Fruit fly (Drosophila melanogaster): Measurements from ENCODE around the gene CG32266.
A peak's percentile ranks its signal among the peaks of the same experiment; 100 is the strongest.

CG32266 gene

DNA sequence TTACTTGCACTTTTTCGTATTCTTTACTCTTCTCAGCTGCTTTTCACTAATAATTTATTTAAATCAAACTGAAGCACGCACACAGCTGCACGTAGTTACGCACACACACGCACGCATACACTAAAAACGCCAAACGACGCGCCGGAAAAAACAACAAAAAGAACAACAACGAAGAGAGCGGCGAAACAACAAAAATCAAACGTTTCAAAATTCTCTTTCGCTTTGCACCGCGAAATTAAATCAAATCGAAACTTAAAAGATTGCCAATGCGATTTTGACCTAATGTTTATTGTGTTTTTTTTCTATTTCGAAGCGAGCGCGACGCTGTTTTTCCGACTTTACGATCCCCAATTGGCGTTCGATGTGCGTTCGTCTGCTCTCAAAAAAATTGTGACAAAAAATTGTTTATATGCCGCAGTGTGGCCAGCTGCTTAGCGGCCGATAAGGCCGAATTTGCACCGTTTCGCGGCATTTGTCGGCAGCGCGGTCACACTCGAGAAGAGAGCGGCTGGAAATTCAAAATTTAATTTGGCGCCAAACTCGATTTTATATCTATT lies 2.9 kb upstream of the CG32266 start (continued):
- TF ChIP-seq ranshi (GFP tag; IDR thresholded peaks at IDR 0.05) (0 out of 2 replicates have a peak, but pooled peaks have one; percentile 22), CG9727 (GFP tag; optimal IDR thresholded peaks at IDR 0.05) (peak; percentile 36), Hand (GFP tag; optimal IDR thresholded peaks at IDR 0.05) (no peak), gro (GFP tag; optimal IDR thresholded peaks at IDR 0.05) (peak; percentile 11), Lim3 (GFP tag; IDR thresholded peaks at IDR 0.05) (no peak), CG4707 (GFP tag; optimal IDR thresholded peaks at IDR 0.05) (peak; percentile 43), eve (GFP tag; optimal IDR thresholded peaks at IDR 0.05) (no peak), CG17568 (GFP tag; optimal IDR thresholded peaks at IDR 0.05) (peak; percentile 65), pita (GFP tag; optimal IDR thresholded peaks at IDR 0.05) (no peak), CG1647 (GFP tag; optimal IDR thresholded peaks at IDR 0.05) (no peak), zfh1 (GFP tag; IDR thresholded peaks at IDR 0.05) (peak; percentile 4; the same call in 1 of the 3 replicates), run (tag; optimal IDR thresholded peaks at IDR 0.05) (peak; percentile 36), HHEX (GFP tag; optimal IDR thresholded peaks at IDR 0.05) (no peak), CG11723 (GFP tag; optimal IDR thresholded peaks at IDR 0.05) (peak; percentile 48), cad (GFP tag; optimal IDR thresholded peaks at IDR 0.05) (peak; percentile 12), CG18476 (GFP tag; optimal IDR thresholded peaks at IDR 0.05) (no peak), Dfd (GFP tag; optimal IDR thresholded peaks at IDR 0.05) (no peak), CG11695 (GFP tag; IDR thresholded peaks at IDR 0.05) (peak; percentile 45; the same call in 1 of the 3 replicates), hth (optimal IDR thresholded peaks at IDR 0.05) (no peak), chif (GFP tag; optimal IDR thresholded peaks at IDR 0.05) (no peak), dimm (GFP tag; IDR thresholded peaks at IDR 0.05) (no peak), CG15696 (tag; optimal IDR thresholded peaks at IDR 0.05) (no peak), CG4360 (GFP tag; IDR thresholded peaks at IDR 0.05) (peak; percentile 81), wek (GFP tag; optimal IDR thresholded peaks at IDR 0.05) (no peak), dmrt99B (tag; optimal IDR thresholded peaks at IDR 0.05) (no peak), Usf (GFP tag; optimal IDR thresholded peaks at IDR 0.05) (no peak), cato (GFP tag; optimal IDR thresholded peaks at IDR 0.05; ENCODE audit: borderline replicate concordance) (no peak), CG8290 (GFP tag; optimal IDR thresholded peaks at IDR 0.05) (no peak), CG8290 (tag; optimal IDR thresholded peaks at IDR 0.05) (peak in 1 of 2 experiments; percentile 79), MBD-R2 (GFP tag; IDR thresholded peaks at IDR 0.05) (no peak; the same call in 1 of the 2 replicates), ro (GFP tag; IDR thresholded peaks at IDR 0.05) (no peak), inv (GFP tag; IDR thresholded peaks at IDR 0.05; ENCODE audit: partially characterized antibody) (no peak; the same call in 1 of the 2 replicates), ems (GFP tag; optimal IDR thresholded peaks at IDR 0.05) (no peak), Vsx1 (GFP tag; optimal IDR thresholded peaks at IDR 0.05) (no peak), E2f2 (GFP tag; IDR thresholded peaks at IDR 0.05) (peak; percentile 94), Deaf1 (tag; optimal IDR thresholded peaks at IDR 0.05) (no peak), CG7357 (GFP tag; IDR thresholded peaks at IDR 0.05) (no peak), pum (GFP tag; optimal IDR thresholded peaks at IDR 0.05) (no peak), Neu2 (GFP tag; optimal IDR thresholded peaks at IDR 0.05; ENCODE audit: borderline replicate concordance) (no peak), CG11696 (GFP tag; IDR thresholded peaks at IDR 0.05) (no peak), Fer1 (GFP tag; optimal IDR thresholded peaks at IDR 0.05) (peak; percentile 54), ash1 (GFP tag; optimal IDR thresholded peaks at IDR 0.05) (no peak), NC2α (GFP tag; optimal IDR thresholded peaks at IDR 0.05) (no peak), CG10979 (tag; optimal IDR thresholded peaks at IDR 0.05) (no peak), Xrp1 (GFP tag; IDR thresholded peaks at IDR 0.05) (no peak), CG3995 (GFP tag; optimal IDR thresholded peaks at IDR 0.05) (no peak), CG1603 (tag; optimal IDR thresholded peaks at IDR 0.05) (peak; percentile 77), CG8281 (tag; optimal IDR thresholded peaks at IDR 0.05) (no peak), CG3726 (GFP tag; IDR thresholded peaks at IDR 0.05) (no peak), H2.0 (GFP tag; IDR thresholded peaks at IDR 0.05) (no peak), bbx (GFP tag; IDR thresholded peaks at IDR 0.05; ENCODE audit: partially characterized antibody) (peak; percentile 52; the same call in 1 of the 2 replicates)

Measured in whole organism, embryonic.